Worm (Caenorhabditis elegans): ENCODE results near the gene hrde-1.

The hrde-1 gene

ce11 chrIII:4137180-4137579, 38.8 kb downstream of the hrde-1 start:
- no peak for TF ChIP-seq lir-3 (tag; optimal IDR thresholded peaks at IDR 0.05; ENCODE audit: poor library complexity)

- TF ChIP-seq mdl-1 (tag; optimal IDR thresholded peaks at IDR 0.05) (no peak), pag-3 (tag; optimal IDR thresholded peaks at IDR 0.05; ENCODE audit: borderline replicate concordance, insufficient read depth) (no peak), vab-15 (tag; optimal IDR thresholded peaks at IDR 0.05) (no peak), hlh-17 (GFP tag; optimal IDR thresholded peaks at IDR 0.05; ENCODE audit: borderline replicate concordance) (no peak), unc-98 (GFP tag; IDR thresholded peaks at IDR 0.05) (no peak), snpc-4 (tag; optimal IDR thresholded peaks at IDR 0.05) (no peak), C34B4.2 (tag; optimal IDR thresholded peaks at IDR 0.05) (no peak)
Observed at ce11 chrIII:4134059-4134458, 41.9 kb downstream of the hrde-1 start.

DNA sequence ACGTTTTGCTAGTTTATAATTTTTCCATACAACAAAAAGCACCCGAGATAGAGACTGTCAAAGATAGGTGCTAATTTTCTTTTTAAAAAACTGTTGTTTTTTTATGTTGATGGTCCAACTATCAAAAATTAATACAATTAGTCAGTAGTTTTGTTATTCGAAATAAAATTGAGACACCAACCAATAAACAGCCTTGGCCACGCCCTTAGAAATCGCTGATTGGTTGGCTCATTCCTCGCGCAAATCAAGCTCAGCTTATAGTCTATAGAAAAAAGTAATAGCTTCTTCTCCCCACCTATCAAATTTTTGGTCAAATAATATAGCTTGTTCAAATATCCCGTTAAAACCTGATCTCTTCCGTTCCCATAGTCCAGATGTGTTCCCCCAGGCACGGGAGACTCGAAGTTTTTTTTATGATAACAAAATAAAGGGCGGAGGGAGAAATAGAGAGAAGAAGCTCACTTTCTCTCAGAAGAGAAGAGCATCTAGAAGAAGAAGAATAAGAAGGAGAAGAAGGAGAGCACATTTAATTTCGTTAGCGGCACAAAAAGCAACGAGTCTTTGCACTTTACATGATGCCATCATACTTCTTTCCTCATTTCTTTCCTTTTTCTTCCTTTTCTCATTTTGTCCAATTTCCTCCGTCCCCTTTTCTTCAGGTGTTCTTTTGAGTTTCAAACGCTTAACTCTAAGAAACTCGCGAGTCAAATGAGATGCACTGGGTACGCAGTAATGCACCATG, 44.0 kb downstream of the hrde-1 start:
- TF ChIP-seq ceh-90 (tag; optimal IDR thresholded peaks at IDR 0.05) (no peak), lin-14 (GFP tag; optimal IDR thresholded peaks at IDR 0.05) (peak; percentile 60), fkh-10 (GFP tag; optimal IDR thresholded peaks at IDR 0.05) (peak; percentile 72), nhr-20 (tag; optimal IDR thresholded peaks at IDR 0.05) (no peak), hlh-17 (GFP tag; optimal IDR thresholded peaks at IDR 0.05; ENCODE audit: borderline replicate concordance) (no peak), ces-1 (GFP tag; optimal IDR thresholded peaks at IDR 0.05) (peak; percentile 56), elt-2 (tag; optimal IDR thresholded peaks at IDR 0.05) (no peak), isw-1 (GFP tag; IDR thresholded peaks at IDR 0.05) (no peak)

DNA sequence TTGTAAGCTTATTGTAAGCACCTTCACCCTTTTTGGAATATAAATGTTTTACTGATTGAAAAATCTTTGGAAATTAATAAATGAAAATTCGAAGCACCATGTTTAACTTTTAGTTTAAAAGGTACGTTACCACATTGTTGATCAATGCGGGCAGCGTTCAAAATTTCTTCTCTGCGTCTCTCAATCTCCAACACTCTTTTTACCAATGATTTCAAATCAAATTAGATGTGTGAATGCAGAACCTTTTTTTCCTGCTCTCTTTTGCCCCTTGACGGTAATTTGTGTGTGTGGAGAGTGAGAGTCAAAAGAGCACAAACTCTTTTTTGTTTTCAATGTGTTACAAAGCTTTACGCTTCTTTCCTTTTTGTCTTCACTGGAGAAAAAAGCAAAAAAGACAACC, 52.1 kb downstream of the hrde-1 start:
- TF ChIP-seq ceh-88 (GFP tag; IDR thresholded peaks at IDR 0.05): no peak
- no peak for TF ChIP-seq elt-2 (tag; optimal IDR thresholded peaks at IDR 0.05)
- TF ChIP-seq hlh-4 (tag; optimal IDR thresholded peaks at IDR 0.05): no peak
- peak; percentile 4 for TF ChIP-seq lin-14 (GFP tag; optimal IDR thresholded peaks at IDR 0.05)
- peak; percentile 40 for TF ChIP-seq nhr-85 (tag)
- no peak for TF ChIP-seq efl-1 (optimal IDR thresholded peaks at IDR 0.05)
- peak in 1 of 2 experiments; percentile 31 for TF ChIP-seq efl-1 (GFP tag; optimal IDR thresholded peaks at IDR 0.05 in 1 of 2)
- TF ChIP-seq nhr-28 (tag; optimal IDR thresholded peaks at IDR 0.05): no peak
- TF ChIP-seq egl-27 (tag; optimal IDR thresholded peaks at IDR 0.05): no peak

DNA sequence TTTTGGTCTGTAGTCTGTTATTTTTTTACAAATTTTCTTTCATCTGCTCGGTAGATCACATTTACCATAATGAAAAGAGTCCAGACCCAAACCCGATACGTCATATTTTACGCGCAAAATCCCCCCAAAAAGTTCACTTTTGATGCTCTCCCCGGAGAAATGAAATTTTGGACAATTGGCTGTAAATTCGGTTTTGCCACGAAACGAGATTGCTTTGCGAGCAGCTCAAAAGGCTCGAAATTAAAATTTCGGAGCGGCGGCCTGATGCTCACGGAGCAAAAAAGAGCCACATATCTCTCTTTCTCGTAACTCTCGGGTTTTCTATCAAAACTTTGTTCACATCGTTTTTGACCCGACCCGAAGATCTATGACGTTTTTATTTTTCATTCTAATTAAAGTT, 52.7 kb downstream of the hrde-1 start:
- TF ChIP-seq snpc-4 (tag; optimal IDR thresholded peaks at IDR 0.05) (no peak), nhr-90 (tag; optimal IDR thresholded peaks at IDR 0.05; ENCODE audit: poor library complexity) (no peak), ztf-11 (tag; optimal IDR thresholded peaks at IDR 0.05) (no peak), irx-1 (tag; optimal IDR thresholded peaks at IDR 0.05) (no peak), pqm-1 (tag; optimal IDR thresholded peaks at IDR 0.05) (no peak), fkh-10 (GFP tag; optimal IDR thresholded peaks at IDR 0.05) (peak; percentile 48), aha-1 (tag; optimal IDR thresholded peaks at IDR 0.05) (no peak), ceh-8 (GFP tag; optimal IDR thresholded peaks at IDR 0.05) (no peak), lin-14 (GFP tag; optimal IDR thresholded peaks at IDR 0.05) (peak; percentile 12)

Measured in whole organism, L1 larva.